Worm (Caenorhabditis elegans): Measurements from ENCODE around the gene T21D12.7.

T21D12.7 gene

ce11 chrIV:269107-269506 is 22.1 kb downstream of the T21D12.7 start, which contains the start of gene T21D12.11:
Gene T21D12.11 (plus strand): TSS chrIV:269407.
- TF ChIP-seq ceh-36 (tag; optimal IDR thresholded peaks at IDR 0.05): no peak

- no peak for TF ChIP-seq hmg-4 (GFP tag; optimal IDR thresholded peaks at IDR 0.05)
- no peak for TF ChIP-seq hnd-1 (tag; optimal IDR thresholded peaks at IDR 0.05)
- no peak for TF ChIP-seq tbx-37 (GFP tag; conservative IDR thresholded peaks at IDR 0.05)
- no peak for TF ChIP-seq tbx-11 (GFP tag; IDR thresholded peaks at IDR 0.05)
- TF ChIP-seq ceh-13 (GFP tag; optimal IDR thresholded peaks at IDR 0.05): no peak
- no peak for TF ChIP-seq ama-1 (optimal IDR thresholded peaks at IDR 0.05)
- no peak for TF ChIP-seq sea-1 (GFP tag; conservative IDR thresholded peaks at IDR 0.05)
- no peak for TF ChIP-seq B0310.2 (tag; optimal IDR thresholded peaks at IDR 0.05)
- no peak for TF ChIP-seq scrt-1 (GFP tag; IDR thresholded peaks at IDR 0.05)
- no peak for TF ChIP-seq flt-1 (GFP tag; IDR thresholded peaks at IDR 0.05)
- TF ChIP-seq F13C5.2 (tag; optimal IDR thresholded peaks at IDR 0.05): no peak
Observed at ce11 chrIV:266148-266547, 25.1 kb downstream of the T21D12.7 start, which contains the start of gene T21D12.12. Gene T21D12.12 (plus strand): TSS chrIV:266448.

ce11 chrIV:264182-264709 is 27.0 kb downstream of the T21D12.7 start, which contains the start of gene pat-6:
Gene pat-6 (minus strand): TSS chrIV:264232.
- TF ChIP-seq ama-1 (optimal IDR thresholded peaks at IDR 0.05) (no peak), scrt-1 (GFP tag; IDR thresholded peaks at IDR 0.05) (no peak), hmg-4 (GFP tag; optimal IDR thresholded peaks at IDR 0.05) (no peak), ceh-36 (tag; optimal IDR thresholded peaks at IDR 0.05) (no peak), hnd-1 (tag; optimal IDR thresholded peaks at IDR 0.05) (no peak), F13C5.2 (tag; optimal IDR thresholded peaks at IDR 0.05) (no peak), ceh-13 (GFP tag; optimal IDR thresholded peaks at IDR 0.05) (no peak), tbx-11 (GFP tag; IDR thresholded peaks at IDR 0.05) (no peak), tra-4 (tag; optimal IDR thresholded peaks at IDR 0.05) (no peak), ets-7 (tag; optimal IDR thresholded peaks at IDR 0.05) (no peak), pes-1 (GFP tag; IDR thresholded peaks at IDR 0.05) (no peak)

- TF ChIP-seq hmbx-1 (tag; optimal IDR thresholded peaks at IDR 0.05) (no peak), ceh-13 (GFP tag; optimal IDR thresholded peaks at IDR 0.05) (no peak), scrt-1 (GFP tag; IDR thresholded peaks at IDR 0.05) (no peak)
Observed at ce11 chrIV:262460-262859, 28.8 kb downstream of the T21D12.7 start.

- TF ChIP-seq hmg-4 (GFP tag; optimal IDR thresholded peaks at IDR 0.05): no peak
- 0 out of 2 replicates have a peak, but pooled peaks have one; percentile 48 for TF ChIP-seq sea-1 (GFP tag; conservative IDR thresholded peaks at IDR 0.05)
- no peak for TF ChIP-seq flt-1 (GFP tag; IDR thresholded peaks at IDR 0.05)
- TF ChIP-seq ceh-36 (tag; optimal IDR thresholded peaks at IDR 0.05): no peak
- TF ChIP-seq F13C5.2 (tag; optimal IDR thresholded peaks at IDR 0.05): peak; percentile 39
Observed at ce11 chrIV:261607-262006, 29.6 kb downstream of the T21D12.7 start, which contains the start of gene pqbp-1.1. Gene pqbp-1.1 (minus strand): TSS chrIV:261683.

- TF ChIP-seq hmbx-1 (tag; optimal IDR thresholded peaks at IDR 0.05) (no peak), F13C5.2 (tag; optimal IDR thresholded peaks at IDR 0.05) (no peak), hnd-1 (tag; optimal IDR thresholded peaks at IDR 0.05) (no peak), tbx-11 (GFP tag; IDR thresholded peaks at IDR 0.05) (no peak), hmg-4 (GFP tag; optimal IDR thresholded peaks at IDR 0.05) (no peak), tra-4 (tag; optimal IDR thresholded peaks at IDR 0.05) (no peak), sea-1 (GFP tag; conservative IDR thresholded peaks at IDR 0.05) (no peak), aly-1 (tag; optimal IDR thresholded peaks at IDR 0.05) (no peak), ets-7 (tag; optimal IDR thresholded peaks at IDR 0.05) (no peak), B0310.2 (tag; optimal IDR thresholded peaks at IDR 0.05) (no peak), ceh-36 (tag; optimal IDR thresholded peaks at IDR 0.05) (no peak)
Observed at ce11 chrIV:259142-259541, 32.1 kb downstream of the T21D12.7 start, which contains the start of gene dpy-9. Gene dpy-9 (minus strand): TSS chrIV:259204.

- TF ChIP-seq ets-7 (tag; optimal IDR thresholded peaks at IDR 0.05) (no peak), B0310.2 (tag; optimal IDR thresholded peaks at IDR 0.05) (no peak), ceh-13 (GFP tag; optimal IDR thresholded peaks at IDR 0.05) (no peak), F13C5.2 (tag; optimal IDR thresholded peaks at IDR 0.05) (no peak), tbx-37 (GFP tag; conservative IDR thresholded peaks at IDR 0.05) (no peak), aly-1 (tag; optimal IDR thresholded peaks at IDR 0.05) (no peak), tra-4 (tag; optimal IDR thresholded peaks at IDR 0.05) (no peak), scrt-1 (GFP tag; IDR thresholded peaks at IDR 0.05) (no peak), ama-1 (optimal IDR thresholded peaks at IDR 0.05) (no peak), sea-1 (GFP tag; conservative IDR thresholded peaks at IDR 0.05) (no peak), ceh-36 (tag; optimal IDR thresholded peaks at IDR 0.05) (no peak)
Observed at ce11 chrIV:258362-258761, 32.9 kb downstream of the T21D12.7 start.

- TF ChIP-seq hmg-4 (GFP tag; optimal IDR thresholded peaks at IDR 0.05): no peak
- TF ChIP-seq sea-1 (GFP tag; conservative IDR thresholded peaks at IDR 0.05): no peak
- TF ChIP-seq ceh-13 (GFP tag; optimal IDR thresholded peaks at IDR 0.05): no peak
- no peak for TF ChIP-seq ceh-36 (tag; optimal IDR thresholded peaks at IDR 0.05)
- no peak for TF ChIP-seq tbx-37 (GFP tag; conservative IDR thresholded peaks at IDR 0.05)
- TF ChIP-seq hmbx-1 (tag; optimal IDR thresholded peaks at IDR 0.05): no peak
- no peak for TF ChIP-seq pes-1 (GFP tag; IDR thresholded peaks at IDR 0.05)
- TF ChIP-seq ets-7 (tag; optimal IDR thresholded peaks at IDR 0.05): no peak
- no peak for TF ChIP-seq scrt-1 (GFP tag; IDR thresholded peaks at IDR 0.05)
Observed at ce11 chrIV:257095-257494, 34.2 kb downstream of the T21D12.7 start, which contains the start of gene R02D3.8. Gene R02D3.8 (minus strand): TSS chrIV:257203.

All from whole organism, early embryonic.